Fruit fly (Drosophila melanogaster) whole organism, embryonic: ENCODE results near the gene yellow-e3.

Experiments used
- Aef1 ChIP-seq: fragments of 200-800 bp; sonication (Bioruptor generic); IDR thresholded peaks from 3 replicates; pipeline ENCODE4 v1.3.6; 2022; ENCODE audit warnings: missing biosample characterization, missing genetic modification characterization
- Antp ChIP-seq: fragments of 200-800 bp; sonication (Bioruptor generic); optimal IDR thresholded peaks from 3 replicates; lab custom pipeline; 2016; ENCODE audit warnings: missing biosample characterization, missing genetic modification characterization
- Atf-2 ChIP-seq: fragments of 200-800 bp; sonication (Bioruptor generic); optimal IDR thresholded peaks from 2 replicates; lab custom pipeline; 2016; ENCODE audit warnings: missing biosample characterization, missing genetic modification characterization
- BEAF-32 ChIP-seq: fragments of 200-800 bp; sonication (Bioruptor generic); optimal IDR thresholded peaks from 3 replicates; lab custom pipeline; 2017; ENCODE audit warnings: missing biosample characterization, missing genetic modification characterization, mild to moderate bottlenecking, moderate library complexity, missing genetic modification reagents
- CG10209 ChIP-seq: fragments of 200-800 bp; sonication (Bioruptor generic); optimal IDR thresholded peaks from 3 replicates; lab custom pipeline; 2017; ENCODE audit warnings: missing biosample characterization, mild to moderate bottlenecking, missing genetic modification characterization, missing genetic modification reagents
- CG13624 ChIP-seq: fragments of 200-800 bp; sonication (Bioruptor generic); optimal IDR thresholded peaks from 2 replicates; lab custom pipeline; 2016; ENCODE audit warnings: missing biosample characterization, missing genetic modification characterization
- CG13894 ChIP-seq: fragments of 200-800 bp; sonication (Bioruptor generic); optimal IDR thresholded peaks from 3 replicates; lab custom pipeline; 2018; ENCODE audit warnings: missing biosample characterization, mild to moderate bottlenecking, missing genetic modification characterization, moderate library complexity
- CG16815 ChIP-seq: fragments of 200-800 bp; sonication (Bioruptor generic); optimal IDR thresholded peaks from 3 replicates; lab custom pipeline; 2017; ENCODE audit warnings: missing biosample characterization, mild to moderate bottlenecking, missing genetic modification characterization
- CG17361 ChIP-seq: fragments of 200-800 bp; sonication (Bioruptor generic); IDR thresholded peaks from 3 replicates; pipeline ENCODE4 v1.3.6; 2022; ENCODE audit warnings: missing biosample characterization, missing genetic modification characterization
- CG2129 ChIP-seq: fragments of 200-800 bp; sonication (Bioruptor generic); IDR thresholded peaks from 2 replicates; pipeline ENCODE4 v1.3.6; 2022; ENCODE audit warnings: missing biosample characterization, missing genetic modification characterization; ENCODE audit not compliant: partially characterized antibody
- CG2712 ChIP-seq: fragments of 200-800 bp; optimal IDR thresholded peaks from 3 replicates; lab custom pipeline; 2019; ENCODE audit warnings: missing biosample characterization, mild to moderate bottlenecking, missing genetic modification characterization, moderate library complexity
- CG3163 ChIP-seq: fragments of 200-800 bp; sonication (Bioruptor generic); optimal IDR thresholded peaks from 3 replicates; lab custom pipeline; 2016; ENCODE audit warnings: missing biosample characterization, missing genetic modification characterization
- CG43689 ChIP-seq: fragments of 200-800 bp; sonication (Bioruptor generic); IDR thresholded peaks from 2 replicates; pipeline ENCODE4 v1.3.6; 2022; ENCODE audit warnings: missing biosample characterization, missing genetic modification characterization
- CG8924 ChIP-seq: fragments of 200-800 bp; optimal IDR thresholded peaks from 3 replicates; lab custom pipeline; 2019; ENCODE audit warnings: missing biosample characterization, mild to moderate bottlenecking, missing genetic modification characterization, moderate library complexity
- CG9817 ChIP-seq: fragments of 200-800 bp; sonication (Bioruptor generic); optimal IDR thresholded peaks from 2 replicates; lab custom pipeline; 2018; ENCODE audit warnings: missing biosample characterization, mild to moderate bottlenecking, missing genetic modification characterization, moderate library complexity
- CoRest ChIP-seq: fragments of 200-800 bp; sonication (Bioruptor generic); optimal IDR thresholded peaks from 3 replicates; lab custom pipeline; 2018; ENCODE audit warnings: missing biosample characterization, mild to moderate bottlenecking, missing genetic modification characterization, moderate library complexity
- D19B ChIP-seq: fragments of 200-800 bp; sonication (Bioruptor generic); optimal IDR thresholded peaks from 2 replicates; lab custom pipeline; 2017; ENCODE audit warnings: missing biosample characterization, mild to moderate bottlenecking, missing genetic modification characterization
- Dek ChIP-seq: fragments of 200-800 bp; sonication (Bioruptor generic); optimal IDR thresholded peaks from 3 replicates; lab custom pipeline; 2019; ENCODE audit warnings: missing biosample characterization, mild to moderate bottlenecking, missing genetic modification characterization, moderate library complexity
- Dll ChIP-seq: fragments of 200-800 bp; sonication (Bioruptor generic); IDR thresholded peaks from 4 replicates; pipeline ENCODE4 v1.3.6; 2022; ENCODE audit warnings: missing biosample characterization, missing genetic modification characterization; ENCODE audit not compliant: partially characterized antibody
- E2f1 ChIP-seq: fragments of 200-800 bp; sonication (Bioruptor generic); IDR thresholded peaks from 2 replicates; pipeline ENCODE4 v1.3.6; 2022; ENCODE audit warnings: missing biosample characterization, missing genetic modification characterization
- E2f2 ChIP-seq: fragments of 200-800 bp; sonication (Bioruptor generic); IDR thresholded peaks from 2 replicates; pipeline ENCODE4 v1.3.6; 2022; ENCODE audit warnings: missing biosample characterization, missing genetic modification characterization
- ERR ChIP-seq: fragments of 200-800 bp; sonication (Bioruptor generic); optimal IDR thresholded peaks from 2 replicates; lab custom pipeline; 2016; ENCODE audit warnings: missing biosample characterization, missing genetic modification characterization
- Hr51 ChIP-seq, 2 experiments: fragments of 200-800 bp; sonication (Bioruptor generic); optimal IDR thresholded peaks; 2 replicates in 1 of 2; 3 replicates in 1 of 2; lab custom pipeline; 2016 to 2018; ENCODE audit warnings: missing biosample characterization in 2 of 2, missing genetic modification characterization in 2 of 2, mild to moderate bottlenecking in 1 of 2, moderate library complexity in 1 of 2
- MESR4 ChIP-seq: fragments of 200-800 bp; sonication (Bioruptor generic); optimal IDR thresholded peaks from 2 replicates; lab custom pipeline; 2018; ENCODE audit warnings: missing biosample characterization, mild to moderate bottlenecking, missing genetic modification characterization, moderate library complexity
- MTF-1 ChIP-seq: fragments of 200-800 bp; sonication (Bioruptor generic); optimal IDR thresholded peaks from 2 replicates; lab custom pipeline; 2018; ENCODE audit warnings: missing biosample characterization, mild to moderate bottlenecking, missing genetic modification characterization, borderline replicate concordance
- Oli ChIP-seq: fragments of 200-800 bp; sonication (Bioruptor generic); optimal IDR thresholded peaks from 2 replicates; lab custom pipeline; 2018; ENCODE audit warnings: missing biosample characterization, mild to moderate bottlenecking, missing genetic modification characterization, moderate library complexity
- PHDP ChIP-seq: fragments of 200-800 bp; sonication (Bioruptor generic); optimal IDR thresholded peaks from 3 replicates; lab custom pipeline; 2018; ENCODE audit warnings: missing biosample characterization, mild to moderate bottlenecking, missing genetic modification characterization, moderate library complexity
- Ptx1 ChIP-seq: fragments of 200-800 bp; sonication (Bioruptor generic); IDR thresholded peaks from 2 replicates; pipeline ENCODE4 v1.3.6; 2022; ENCODE audit warnings: missing biosample characterization, missing genetic modification characterization
- ab ChIP-seq: fragments of 200-800 bp; sonication (Bioruptor generic); optimal IDR thresholded peaks from 2 replicates; lab custom pipeline; 2016; ENCODE audit warnings: missing biosample characterization, missing genetic modification characterization
- bbx ChIP-seq: fragments of 200-800 bp; sonication (Bioruptor generic); IDR thresholded peaks from 2 replicates; pipeline ENCODE4 v1.3.6; 2022; ENCODE audit warnings: missing biosample characterization, missing genetic modification characterization; ENCODE audit not compliant: partially characterized antibody
- bcd ChIP-seq: fragments of 200-800 bp; sonication (Bioruptor generic); optimal IDR thresholded peaks from 2 replicates; lab custom pipeline; 2017; ENCODE audit warnings: missing biosample characterization, mild to moderate bottlenecking, missing genetic modification characterization
- chif ChIP-seq, 2 experiments: fragments of 200-800 bp; sonication (Bioruptor generic); optimal IDR thresholded peaks; 3 replicates each; lab custom pipeline; 2016; ENCODE audit warnings: missing biosample characterization in 2 of 2, missing genetic modification characterization in 2 of 2
- dimm ChIP-seq: fragments of 200-800 bp; sonication (Bioruptor generic); IDR thresholded peaks from 2 replicates; pipeline ENCODE4 v1.3.6; 2022; ENCODE audit warnings: missing biosample characterization, missing genetic modification characterization
- ftz-f1 ChIP-seq: fragments of 200-800 bp; sonication (Bioruptor generic); optimal IDR thresholded peaks from 2 replicates; lab custom pipeline; 2016; ENCODE audit warnings: missing biosample characterization, missing genetic modification characterization
- gce ChIP-seq: fragments of 200-800 bp; sonication (Bioruptor generic); IDR thresholded peaks from 3 replicates; pipeline ENCODE4 v1.3.6; 2022; ENCODE audit warnings: missing biosample characterization, missing genetic modification characterization
- jigr1 ChIP-seq: fragments of 200-800 bp; sonication (Bioruptor generic); IDR thresholded peaks from 3 replicates; pipeline ENCODE4 v1.3.6; 2022; ENCODE audit warnings: missing biosample characterization, missing genetic modification characterization
- nmo ChIP-seq: fragments of 200-800 bp; sonication (Bioruptor generic); optimal IDR thresholded peaks from 2 replicates; lab custom pipeline; 2018; ENCODE audit warnings: missing biosample characterization, mild to moderate bottlenecking, missing genetic modification characterization, moderate library complexity
- onecut ChIP-seq: fragments of 200-800 bp; sonication (Bioruptor generic); IDR thresholded peaks from 2 replicates; pipeline ENCODE4 v1.3.6; 2022; ENCODE audit warnings: missing biosample characterization, missing genetic modification characterization
- p53 ChIP-seq: fragments of 200-800 bp; sonication (Bioruptor generic); optimal IDR thresholded peaks from 2 replicates; lab custom pipeline; 2016; ENCODE audit warnings: missing biosample characterization, missing genetic modification characterization
- prd ChIP-seq, 3 experiments: fragments of >200 bp in 2 of 3; fragments of 200-800 bp in 1 of 3; sonication (Bioruptor generic) in 1 of 3; optimal IDR thresholded peaks in 2 of 3; IDR thresholded peaks in 1 of 3; 2 replicates in 2 of 3; 3 replicates in 1 of 3; pipeline versions ENCODE4 v1.3.6 to Lab custom; 2017 to 2022; ENCODE audit warnings: missing biosample characterization in 1 of 3, missing genetic modification characterization in 1 of 3
- row ChIP-seq: fragments of 200-800 bp; sonication (Bioruptor generic); IDR thresholded peaks from 3 replicates; pipeline ENCODE4 v1.3.6; 2022; ENCODE audit warnings: missing biosample characterization, missing genetic modification characterization
- sens ChIP-seq: fragments of 200-800 bp; sonication (Bioruptor generic); peaks from one replicate; lab custom pipeline; 2016; ENCODE audit warnings: missing biosample characterization, missing genetic modification characterization
- shn ChIP-seq: fragments of 200-800 bp; sonication (Bioruptor generic); optimal IDR thresholded peaks from 3 replicates; lab custom pipeline; 2016; ENCODE audit warnings: missing biosample characterization, missing genetic modification characterization
- sima ChIP-seq: fragments of 200-800 bp; sonication (Bioruptor generic); optimal IDR thresholded peaks from 2 replicates; lab custom pipeline; 2016; ENCODE audit warnings: missing biosample characterization, missing genetic modification characterization
- slbo ChIP-seq: fragments of 200-800 bp; sonication (Bioruptor generic); IDR thresholded peaks from 2 replicates; pipeline ENCODE4 v1.3.6; 2022; ENCODE audit warnings: missing biosample characterization, missing genetic modification characterization
- tin ChIP-seq: fragments of 200-800 bp; sonication (Bioruptor generic); optimal IDR thresholded peaks from 3 replicates; lab custom pipeline; 2016; ENCODE audit warnings: missing biosample characterization, missing genetic modification characterization
- tna ChIP-seq: fragments of 200-800 bp; sonication (Bioruptor generic); IDR thresholded peaks from 2 replicates; pipeline ENCODE4 v1.3.6; 2022; ENCODE audit warnings: missing biosample characterization, missing genetic modification characterization; ENCODE audit not compliant: partially characterized antibody
- toy ChIP-seq: fragments of 200-800 bp; sonication (Bioruptor generic); IDR thresholded peaks from 2 replicates; pipeline ENCODE4 v1.3.6; 2022; ENCODE audit warnings: missing biosample characterization, missing genetic modification characterization
- ttk ChIP-seq: fragments of 200-800 bp; sonication (Bioruptor generic); IDR thresholded peaks from 2 replicates; pipeline ENCODE4 v2.1.2; 2022; ENCODE audit warnings: missing biosample characterization, missing genetic modification characterization
- zen ChIP-seq: fragments of 200-800 bp; sonication (Bioruptor generic); optimal IDR thresholded peaks from 3 replicates; lab custom pipeline; 2018; ENCODE audit warnings: missing biosample characterization, mild to moderate bottlenecking, missing genetic modification characterization, moderate library complexity

yellow-e3 gene

DNA sequence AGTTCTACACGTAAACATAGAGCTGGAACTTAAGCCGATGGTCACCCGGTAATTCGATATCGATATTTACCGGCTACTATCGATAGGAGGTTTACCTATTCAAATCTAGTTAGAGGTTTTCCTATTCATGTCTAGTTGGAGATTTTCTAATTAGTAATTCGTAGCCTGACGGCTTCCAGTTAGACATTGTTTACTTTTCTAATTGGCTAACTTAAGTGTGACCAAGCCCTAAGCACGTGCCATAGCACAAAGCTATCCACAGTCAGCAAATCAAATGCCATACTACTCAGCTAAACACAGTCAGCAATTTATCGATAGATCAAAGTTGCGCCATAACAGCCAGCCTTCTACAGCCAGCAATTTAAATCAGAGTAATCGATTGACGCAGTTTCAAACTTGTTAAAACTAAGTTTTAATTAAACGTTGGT is 1.6 kb downstream of the yellow-e3 start, which contains the start of gene Dpm3 (continued):
- TF ChIP-seq PHDP (tag; lab: Kevin White, UChicago) = peak; percentile 17
- TF ChIP-seq D19B (GFP tag; lab: Kevin White, UChicago) = no peak
- TF ChIP-seq Oli (tag; lab: Kevin White, UChicago) = no peak
- peak; percentile 93 for TF ChIP-seq CG3163 (GFP tag; lab: Kevin White, UChicago)
- TF ChIP-seq Ptx1 (GFP tag; lab: Robert Waterston, UW) = no peak
- no peak for TF ChIP-seq toy (GFP tag; lab: Robert Waterston, UW)
- TF ChIP-seq E2f1 = peak; percentile 32; the same call in 1 of the 2 replicates
- TF ChIP-seq prd (optimal IDR thresholded peaks at IDR 0.05; lab: Kevin White, UChicago) = no peak
- peak; percentile 43; the same call in 2 of the 3 replicates for TF ChIP-seq prd (GFP tag; IDR thresholded peaks at IDR 0.05; lab: Robert Waterston, UW)
- no peak for TF ChIP-seq MTF-1 (GFP tag; lab: Kevin White, UChicago)
- TF ChIP-seq CoRest (tag; lab: Kevin White, UChicago) = peak; percentile 76
- 0 out of 3 replicates have a peak, but pooled peaks have one; percentile 31 for TF ChIP-seq CG17361
- TF ChIP-seq CG13894 = no peak
- peak; percentile 60 for TF ChIP-seq row (GFP tag; lab: Robert Waterston, UW)
- TF ChIP-seq CG2712 (tag; lab: Kevin White, UChicago) = peak; percentile 65
- peak; percentile 86 for TF ChIP-seq bbx (GFP tag; lab: Robert Waterston, UW)
- peak; percentile 97 for TF ChIP-seq Dll (GFP tag; lab: Robert Waterston, UW)
- peak; percentile 70 for TF ChIP-seq shn (GFP tag; lab: Kevin White, UChicago)
- peak; percentile 68 for TF ChIP-seq zen (tag; lab: Kevin White, UChicago)
- TF ChIP-seq Atf-2 = peak; percentile 37
- TF ChIP-seq sima (GFP tag; lab: Kevin White, UChicago) = no peak
- TF ChIP-seq ERR (GFP tag; lab: Kevin White, UChicago) = peak; percentile 2
- TF ChIP-seq CG43689 (GFP tag; lab: Robert Waterston, UW) = no peak
- TF ChIP-seq slbo (GFP tag; lab: Robert Waterston, UW) = peak; percentile 70
- no peak for TF ChIP-seq Aef1 (GFP tag; lab: Robert Waterston, UW)
- peak; percentile 27 for TF ChIP-seq MESR4 (GFP tag; lab: Kevin White, UChicago)
- TF ChIP-seq gce (GFP tag; lab: Robert Waterston, UW) = no peak
- TF ChIP-seq CG8924 (tag; lab: Kevin White, UChicago) = peak; percentile 39
- TF ChIP-seq nmo (GFP tag; lab: Kevin White, UChicago) = peak; percentile 74
- TF ChIP-seq bcd = peak; percentile 41
- no peak for TF ChIP-seq jigr1 (GFP tag; lab: Robert Waterston, UW)
- TF ChIP-seq Dek = peak; percentile 40
- peak; percentile 82 for TF ChIP-seq CG2129
- TF ChIP-seq BEAF-32 (GFP tag; lab: Kevin White, UChicago) = peak; percentile 93
- peak; percentile 86 for TF ChIP-seq sens (GFP tag; lab: Kevin White, UChicago)
- TF ChIP-seq tin (GFP tag; lab: Kevin White, UChicago) = peak; percentile 27
- no peak for TF ChIP-seq ttk
- TF ChIP-seq p53 = peak; percentile 46
- TF ChIP-seq CG16815 = no peak
- TF ChIP-seq chif (GFP tag; optimal IDR thresholded peaks at IDR 0.05; lab: Kevin White, UChicago) = peak in 1 of 2 experiments; percentile 50
- peak in 1 of 2 experiments; percentile 45 for TF ChIP-seq Hr51 (GFP tag; optimal IDR thresholded peaks at IDR 0.05; lab: Kevin White, UChicago)
- peak; percentile 82 for TF ChIP-seq tna (GFP tag; lab: Robert Waterston, UW)
- no peak for TF ChIP-seq ab (GFP tag; lab: Kevin White, UChicago)
- no peak for TF ChIP-seq ftz-f1 (GFP tag; lab: Kevin White, UChicago)
- peak; percentile 96 for TF ChIP-seq E2f2 (GFP tag; lab: Robert Waterston, UW)
- TF ChIP-seq CG10209 (GFP tag; lab: Kevin White, UChicago) = no peak
- TF ChIP-seq CG13624 = peak; percentile 18
- TF ChIP-seq CG9817 (tag; lab: Kevin White, UChicago) = peak; percentile 40
- no peak; the same call in 1 of the 2 replicates for TF ChIP-seq onecut
- peak; percentile 40 for TF ChIP-seq Antp (GFP tag; lab: Kevin White, UChicago)
- TF ChIP-seq dimm (GFP tag; lab: Robert Waterston, UW) = no peak
